Fruit fly (Drosophila melanogaster) whole organism, embryonic: ENCODE data around the gene CG43055.
A peak's percentile ranks its signal among the peaks of the same experiment; 100 is the strongest.

Experiments used
- Aef1 ChIP-seq: fragments of 200-800 bp; sonication (Bioruptor generic); IDR thresholded peaks from 3 replicates; pipeline ENCODE4 v1.3.6; 2022; ENCODE audit warnings: missing biosample characterization, missing genetic modification characterization
- Atf3 ChIP-seq: fragments of 200-800 bp; sonication (Bioruptor generic); optimal IDR thresholded peaks from 3 replicates; lab custom pipeline; 2016; ENCODE audit warnings: missing biosample characterization, missing genetic modification characterization
- CG10267 ChIP-seq: fragments of 200-800 bp; sonication (Bioruptor generic); optimal IDR thresholded peaks from 2 replicates; lab custom pipeline; 2018; ENCODE audit warnings: missing biosample characterization, mild to moderate bottlenecking, missing genetic modification characterization, moderate library complexity
- CG10654 ChIP-seq: fragments of 200-800 bp; sonication (Bioruptor generic); optimal IDR thresholded peaks from 2 replicates; lab custom pipeline; 2016; ENCODE audit warnings: missing biosample characterization, missing genetic modification characterization
- CG11456 ChIP-seq: fragments of 200-800 bp; sonication (Bioruptor generic); IDR thresholded peaks from 3 replicates; pipeline ENCODE4 v1.3.6; 2022; ENCODE audit warnings: missing biosample characterization, missing genetic modification characterization
- CG11504 ChIP-seq: fragments of 200-800 bp; sonication (Bioruptor generic); optimal IDR thresholded peaks from 3 replicates; lab custom pipeline; 2019; ENCODE audit warnings: missing biosample characterization, mild to moderate bottlenecking, missing genetic modification characterization, moderate library complexity
- CG12659 ChIP-seq: fragments of 200-800 bp; sonication (Bioruptor generic); optimal IDR thresholded peaks from 3 replicates; lab custom pipeline; 2017; ENCODE audit warnings: mild to moderate bottlenecking, missing biosample characterization, missing genetic modification reagents, missing genetic modification characterization
- CG16815 ChIP-seq: fragments of 200-800 bp; sonication (Bioruptor generic); optimal IDR thresholded peaks from 3 replicates; lab custom pipeline; 2017; ENCODE audit warnings: missing biosample characterization, mild to moderate bottlenecking, missing genetic modification characterization
- CG2199 ChIP-seq: fragments of 200-800 bp; sonication (Bioruptor generic); IDR thresholded peaks from 3 replicates; pipeline ENCODE4 v1.3.6; 2022; ENCODE audit warnings: missing biosample characterization, missing genetic modification characterization
- CG2712 ChIP-seq: fragments of 200-800 bp; optimal IDR thresholded peaks from 3 replicates; lab custom pipeline; 2019; ENCODE audit warnings: missing biosample characterization, mild to moderate bottlenecking, missing genetic modification characterization, moderate library complexity
- CG30431 ChIP-seq: fragments of 200-800 bp; sonication (Bioruptor generic); optimal IDR thresholded peaks from 2 replicates; lab custom pipeline; 2017; ENCODE audit warnings: missing biosample characterization, missing genetic modification characterization
- CG32767 ChIP-seq: fragments of 200-800 bp; sonication (Bioruptor generic); IDR thresholded peaks from 2 replicates; pipeline ENCODE4 v1.3.6; 2022; ENCODE audit warnings: missing biosample characterization, missing genetic modification characterization
- CG3281 ChIP-seq: fragments of 200-800 bp; sonication (Bioruptor generic); optimal IDR thresholded peaks from 3 replicates; lab custom pipeline; 2017; ENCODE audit warnings: missing biosample characterization, mild to moderate bottlenecking, missing genetic modification characterization
- CG34224 ChIP-seq: fragments of 200-800 bp; sonication (Bioruptor generic); IDR thresholded peaks from 3 replicates; pipeline ENCODE4 v1.3.6; 2022; ENCODE audit warnings: missing biosample characterization, missing genetic modification characterization; ENCODE audit not compliant: partially characterized antibody
- CG3726 ChIP-seq: fragments of 200-800 bp; sonication (Bioruptor generic); IDR thresholded peaks from 3 replicates; pipeline ENCODE4, ENCODE4 v1.3.6; 2022; ENCODE audit warnings: missing biosample characterization, missing genetic modification characterization
- CG4617 ChIP-seq: fragments of 200-800 bp; sonication (Bioruptor generic); optimal IDR thresholded peaks from 3 replicates; lab custom pipeline; 2016; ENCODE audit warnings: missing biosample characterization, missing genetic modification characterization, borderline replicate concordance
- CG6791 ChIP-seq: fragments of 200-800 bp; sonication (Bioruptor generic); IDR thresholded peaks from 3 replicates; pipeline ENCODE4 v1.3.6; 2022; ENCODE audit warnings: missing biosample characterization, missing genetic modification characterization; ENCODE audit not compliant: partially characterized antibody
- CG6854 ChIP-seq: fragments of 200-800 bp; sonication (Bioruptor generic); optimal IDR thresholded peaks from 3 replicates; lab custom pipeline; 2017; ENCODE audit warnings: missing biosample characterization, mild to moderate bottlenecking, missing genetic modification characterization
- CG8290 ChIP-seq, 3 experiments: fragments of 200-800 bp; sonication (Bioruptor generic); optimal IDR thresholded peaks; 2 replicates each; lab custom pipeline; 2016 to 2019; ENCODE audit warnings: missing biosample characterization in 3 of 3, missing genetic modification characterization in 3 of 3, mild to moderate bottlenecking in 2 of 3, moderate library complexity in 1 of 3
- CG9797 ChIP-seq: fragments of 200-800 bp; sonication (Bioruptor generic); optimal IDR thresholded peaks from 3 replicates; lab custom pipeline; 2018; ENCODE audit warnings: missing biosample characterization, mild to moderate bottlenecking, missing genetic modification characterization
- CHES-1-like ChIP-seq: fragments of 200-800 bp; sonication (Bioruptor generic); optimal IDR thresholded peaks from 2 replicates; lab custom pipeline; 2016; ENCODE audit warnings: missing biosample characterization, missing genetic modification characterization
- Fer2 ChIP-seq: fragments of 200-800 bp; sonication (Bioruptor generic); optimal IDR thresholded peaks from 2 replicates; lab custom pipeline; 2018; ENCODE audit warnings: missing biosample characterization, mild to moderate bottlenecking, missing genetic modification characterization, moderate library complexity
- MESR4 ChIP-seq: fragments of 200-800 bp; sonication (Bioruptor generic); optimal IDR thresholded peaks from 2 replicates; lab custom pipeline; 2018; ENCODE audit warnings: missing biosample characterization, mild to moderate bottlenecking, missing genetic modification characterization, moderate library complexity
- Meics ChIP-seq: fragments of 200-800 bp; sonication (Bioruptor generic); optimal IDR thresholded peaks from 2 replicates; lab custom pipeline; 2017; ENCODE audit warnings: missing biosample characterization, mild to moderate bottlenecking, missing genetic modification characterization
- Mes4 ChIP-seq: fragments of 200-800 bp; sonication (Bioruptor generic); optimal IDR thresholded peaks from 2 replicates; lab custom pipeline; 2016; ENCODE audit warnings: missing biosample characterization, missing genetic modification characterization
- Nf-YB ChIP-seq: fragments of 200-800 bp; sonication (Bioruptor generic); optimal IDR thresholded peaks from 3 replicates; lab custom pipeline; 2019; ENCODE audit warnings: missing biosample characterization, mild to moderate bottlenecking, missing genetic modification characterization, moderate library complexity
- Nf-YC ChIP-seq: fragments of 200-800 bp; optimal IDR thresholded peaks from 3 replicates; lab custom pipeline; 2019; ENCODE audit warnings: missing biosample characterization, mild to moderate bottlenecking, missing genetic modification characterization, moderate library complexity
- Pdp1 ChIP-seq, 2 experiments: fragments of 200-800 bp; sonication (Bioruptor generic); optimal IDR thresholded peaks; 3 replicates each; lab custom pipeline; 2016; ENCODE audit warnings: missing biosample characterization in 2 of 2, missing genetic modification characterization in 2 of 2, mild to moderate bottlenecking in 1 of 2, moderate library complexity in 1 of 2
- Ptx1 ChIP-seq: fragments of 200-800 bp; sonication (Bioruptor generic); IDR thresholded peaks from 2 replicates; pipeline ENCODE4 v1.3.6; 2022; ENCODE audit warnings: missing biosample characterization, missing genetic modification characterization
- Sin3A ChIP-seq: fragments of >200 bp; optimal IDR thresholded peaks from 2 replicates; lab custom pipeline; 2018
- Stat92E ChIP-seq, 3 experiments: fragments of >200 bp in 2 of 3; fragments of 200-800 bp in 1 of 3; sonication (Bioruptor generic) in 1 of 3; optimal IDR thresholded peaks; 2 replicates each; lab custom pipeline; 2017 to 2019; ENCODE audit warnings: missing biosample characterization in 3 of 3, missing genetic modification characterization in 3 of 3, mild to moderate bottlenecking in 1 of 3, moderate library complexity in 1 of 3
- al ChIP-seq: fragments of 200-800 bp; sonication (Bioruptor generic); IDR thresholded peaks from 2 replicates; pipeline ENCODE4 v1.3.6; 2022; ENCODE audit warnings: missing biosample characterization, missing genetic modification characterization
- caup ChIP-seq: fragments of 200-800 bp; sonication (Bioruptor generic); optimal IDR thresholded peaks from 3 replicates; lab custom pipeline; 2017; ENCODE audit warnings: missing biosample characterization, mild to moderate bottlenecking, missing genetic modification characterization, moderate library complexity; ENCODE audit not compliant: severe bottlenecking
- croc ChIP-seq: fragments of 200-800 bp; sonication (Bioruptor generic); conservative IDR thresholded peaks from 3 replicates; pipeline ENCODE4 v1.3.6; 2022; ENCODE audit warnings: missing biosample characterization, missing genetic modification characterization
- emc ChIP-seq: fragments of 200-800 bp; sonication (Bioruptor generic); optimal IDR thresholded peaks from 2 replicates; lab custom pipeline; 2016; ENCODE audit warnings: missing biosample characterization, missing genetic modification characterization
- esg ChIP-seq: fragments of 200-800 bp; sonication (Bioruptor generic); conservative IDR thresholded peaks from 2 replicates; pipeline ENCODE4 v1.3.6; 2022; ENCODE audit warnings: missing biosample characterization, missing genetic modification characterization
- fru ChIP-seq: fragments of >200 bp; optimal IDR thresholded peaks from 2 replicates; lab custom pipeline; 2017
- ftz-f1 ChIP-seq: fragments of 200-800 bp; sonication (Bioruptor generic); optimal IDR thresholded peaks from 2 replicates; lab custom pipeline; 2016; ENCODE audit warnings: missing biosample characterization, missing genetic modification characterization
- gfzf ChIP-seq: fragments of 200-800 bp; sonication (Bioruptor generic); optimal IDR thresholded peaks from 2 replicates; lab custom pipeline; 2016; ENCODE audit warnings: missing biosample characterization, mild to moderate bottlenecking, missing genetic modification characterization, moderate library complexity
- hkb ChIP-seq, 2 experiments: fragments of 200-800 bp in 1 of 2; fragments of >200 bp in 1 of 2; sonication (Bioruptor generic) in 1 of 2; IDR thresholded peaks in 1 of 2; optimal IDR thresholded peaks in 1 of 2; 2 replicates each; pipeline versions ENCODE4 v1.3.6 to Lab custom; 2017 to 2022; ENCODE audit warnings: missing biosample characterization in 1 of 2, missing genetic modification characterization in 1 of 2
- ind ChIP-seq: fragments of 200-800 bp; sonication (Bioruptor generic); optimal IDR thresholded peaks from 3 replicates; lab custom pipeline; 2016; ENCODE audit warnings: missing biosample characterization, missing genetic modification characterization
- pfk ChIP-seq: fragments of 200-800 bp; sonication (Bioruptor generic); optimal IDR thresholded peaks from 2 replicates; lab custom pipeline; 2018; ENCODE audit warnings: missing biosample characterization, mild to moderate bottlenecking, missing genetic modification characterization, moderate library complexity
- pnt ChIP-seq: fragments of 200-800 bp; sonication (Bioruptor generic); optimal IDR thresholded peaks from 3 replicates; lab custom pipeline; 2016; ENCODE audit warnings: missing biosample characterization, missing genetic modification characterization
- pros ChIP-seq: fragments of 200-800 bp; sonication (Bioruptor generic); optimal IDR thresholded peaks from 3 replicates; lab custom pipeline; 2019; ENCODE audit warnings: missing biosample characterization, mild to moderate bottlenecking, missing genetic modification characterization, moderate library complexity
- pum ChIP-seq: fragments of 200-800 bp; sonication (Bioruptor generic); optimal IDR thresholded peaks from 2 replicates; lab custom pipeline; 2016; ENCODE audit warnings: missing biosample characterization, missing genetic modification characterization
- pzg ChIP-seq: fragments of 200-800 bp; sonication (Bioruptor generic); optimal IDR thresholded peaks from 3 replicates; lab custom pipeline; 2018; ENCODE audit warnings: missing biosample characterization, mild to moderate bottlenecking, missing genetic modification characterization, moderate library complexity
- repo ChIP-seq: fragments of 200-800 bp; sonication (Bioruptor generic); optimal IDR thresholded peaks from 2 replicates; lab custom pipeline; 2016; ENCODE audit warnings: missing biosample characterization, missing genetic modification characterization
- trem ChIP-seq: fragments of 200-800 bp; optimal IDR thresholded peaks from 3 replicates; lab custom pipeline; 2019; ENCODE audit warnings: missing biosample characterization, mild to moderate bottlenecking, missing genetic modification characterization, moderate library complexity
- unpg ChIP-seq: fragments of 200-800 bp; sonication (Bioruptor generic); optimal IDR thresholded peaks from 3 replicates; lab custom pipeline; 2018; ENCODE audit warnings: missing biosample characterization, mild to moderate bottlenecking, missing genetic modification characterization, moderate library complexity
- wdn ChIP-seq: fragments of 200-800 bp; sonication (Bioruptor generic); IDR thresholded peaks from 2 replicates; pipeline ENCODE4 v1.3.6; 2022; ENCODE audit warnings: missing biosample characterization, missing genetic modification characterization

CG43055 gene

DNA sequence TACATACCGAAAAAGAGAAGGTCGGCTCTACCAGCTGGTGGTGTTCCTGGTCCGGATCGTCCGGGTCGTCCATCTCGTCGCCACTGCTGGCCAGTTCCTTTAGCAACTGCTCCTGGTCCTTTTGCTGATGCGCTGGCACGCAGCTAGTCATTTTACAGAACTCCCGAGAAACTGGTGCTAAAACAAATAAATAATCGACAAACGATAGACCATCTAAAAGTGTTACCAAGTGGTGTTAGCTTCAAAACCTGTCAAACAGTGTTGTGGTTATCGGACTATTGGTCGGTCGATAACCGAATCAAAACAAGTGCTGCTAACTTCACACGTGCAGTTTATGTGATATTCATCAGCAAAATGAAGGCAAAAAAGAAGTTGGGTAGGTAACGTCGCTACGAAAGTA is 33.5 kb downstream of the CG43055 start, which contains the start of the genes morgue and Elp3 (continued):
- TF ChIP-seq Nf-YC (tag; lab: Kevin White, UChicago) = peak; percentile 15
- TF ChIP-seq CG30431 (GFP tag; lab: Kevin White, UChicago) = no peak
- TF ChIP-seq repo (GFP tag; lab: Kevin White, UChicago) = no peak
- TF ChIP-seq Pdp1 (GFP tag; optimal IDR thresholded peaks at IDR 0.05; lab: Kevin White, UChicago) = peak in 1 of 2 experiments; percentile 30
- TF ChIP-seq CG6791 (GFP tag; lab: Robert Waterston, UW) = peak; percentile 77
- TF ChIP-seq pros (GFP tag; lab: Kevin White, UChicago) = no peak
- TF ChIP-seq CHES-1-like = peak; percentile 31
- no peak for TF ChIP-seq Atf3 (GFP tag; lab: Kevin White, UChicago)
- TF ChIP-seq ftz-f1 (GFP tag; lab: Kevin White, UChicago) = no peak
- TF ChIP-seq CG10654 (GFP tag; lab: Kevin White, UChicago) = no peak
- TF ChIP-seq CG4617 = peak; percentile 86
- TF ChIP-seq CG9797 (GFP tag; lab: Kevin White, UChicago) = peak; percentile 71
- no peak for TF ChIP-seq emc (GFP tag; lab: Kevin White, UChicago)
- no peak for TF ChIP-seq al
- TF ChIP-seq CG34224 (GFP tag; lab: Robert Waterston, UW) = peak; percentile 78
- no peak for TF ChIP-seq Mes4 (GFP tag; lab: Kevin White, UChicago)
- no peak for TF ChIP-seq Meics
- TF ChIP-seq croc (GFP tag; lab: Robert Waterston, UW) = no peak
- no peak for TF ChIP-seq pnt
- TF ChIP-seq Ptx1 (GFP tag; lab: Robert Waterston, UW) = no peak
- peak; percentile 91 for TF ChIP-seq trem (tag; lab: Kevin White, UChicago)
- TF ChIP-seq CG16815 (GFP tag; lab: Kevin White, UChicago) = no peak
- peak in 1 of 3 experiments; percentile 23 for TF ChIP-seq Stat92E (GFP tag; optimal IDR thresholded peaks at IDR 0.05; lab: Kevin White, UChicago)
- TF ChIP-seq pfk (GFP tag; lab: Kevin White, UChicago) = no peak
- TF ChIP-seq wdn (GFP tag; lab: Robert Waterston, UW) = no peak
- TF ChIP-seq CG3726 (GFP tag; lab: Robert Waterston, UW) = no peak
- TF ChIP-seq CG8290 (GFP tag; optimal IDR thresholded peaks at IDR 0.05; lab: Kevin White, UChicago) = no peak
- peak in 1 of 2 experiments; percentile 50 for TF ChIP-seq CG8290 (tag; optimal IDR thresholded peaks at IDR 0.05; lab: Kevin White, UChicago)
- peak; percentile 81 for TF ChIP-seq gfzf
- TF ChIP-seq CG2199 (GFP tag; lab: Robert Waterston, UW) = no peak
- peak; percentile 86 for TF ChIP-seq MESR4 (GFP tag; lab: Kevin White, UChicago)
- peak; percentile 56 for TF ChIP-seq CG10267 (tag; lab: Kevin White, UChicago)
- peak; percentile 49 for TF ChIP-seq CG12659
- no peak for TF ChIP-seq ind (GFP tag; lab: Kevin White, UChicago)
- no peak for TF ChIP-seq CG6854
- TF ChIP-seq CG32767 (GFP tag; lab: Robert Waterston, UW) = peak; percentile 22; the same call in 1 of the 2 replicates
- peak; percentile 84 for TF ChIP-seq pzg
- TF ChIP-seq hkb (optimal IDR thresholded peaks at IDR 0.05; lab: Kevin White, UChicago) = no peak
- TF ChIP-seq hkb (GFP tag; IDR thresholded peaks at IDR 0.05; lab: Robert Waterston, UW) = 0 out of 2 replicates have a peak, but pooled peaks have one; percentile 22
- TF ChIP-seq CG3281 (GFP tag; lab: Kevin White, UChicago) = no peak
- TF ChIP-seq Sin3A (lab: Kevin White, UChicago) = peak; percentile 53
- no peak for TF ChIP-seq caup
- TF ChIP-seq Aef1 (GFP tag; lab: Robert Waterston, UW) = no peak
- TF ChIP-seq fru = no peak
- TF ChIP-seq esg (GFP tag; lab: Robert Waterston, UW) = no peak
- TF ChIP-seq CG2712 (tag; lab: Kevin White, UChicago) = peak; percentile 1
- no peak for TF ChIP-seq CG11504 (tag; lab: Kevin White, UChicago)
- TF ChIP-seq CG11456 (GFP tag; lab: Robert Waterston, UW) = no peak
- no peak for TF ChIP-seq unpg
- no peak for TF ChIP-seq Fer2 (tag; lab: Kevin White, UChicago)
- no peak for TF ChIP-seq Nf-YB (GFP tag; lab: Kevin White, UChicago)
- TF ChIP-seq pum = no peak
